Fruit fly (Drosophila melanogaster): ENCODE measurements around the gene Nedd8.

The Nedd8 gene

DNA sequence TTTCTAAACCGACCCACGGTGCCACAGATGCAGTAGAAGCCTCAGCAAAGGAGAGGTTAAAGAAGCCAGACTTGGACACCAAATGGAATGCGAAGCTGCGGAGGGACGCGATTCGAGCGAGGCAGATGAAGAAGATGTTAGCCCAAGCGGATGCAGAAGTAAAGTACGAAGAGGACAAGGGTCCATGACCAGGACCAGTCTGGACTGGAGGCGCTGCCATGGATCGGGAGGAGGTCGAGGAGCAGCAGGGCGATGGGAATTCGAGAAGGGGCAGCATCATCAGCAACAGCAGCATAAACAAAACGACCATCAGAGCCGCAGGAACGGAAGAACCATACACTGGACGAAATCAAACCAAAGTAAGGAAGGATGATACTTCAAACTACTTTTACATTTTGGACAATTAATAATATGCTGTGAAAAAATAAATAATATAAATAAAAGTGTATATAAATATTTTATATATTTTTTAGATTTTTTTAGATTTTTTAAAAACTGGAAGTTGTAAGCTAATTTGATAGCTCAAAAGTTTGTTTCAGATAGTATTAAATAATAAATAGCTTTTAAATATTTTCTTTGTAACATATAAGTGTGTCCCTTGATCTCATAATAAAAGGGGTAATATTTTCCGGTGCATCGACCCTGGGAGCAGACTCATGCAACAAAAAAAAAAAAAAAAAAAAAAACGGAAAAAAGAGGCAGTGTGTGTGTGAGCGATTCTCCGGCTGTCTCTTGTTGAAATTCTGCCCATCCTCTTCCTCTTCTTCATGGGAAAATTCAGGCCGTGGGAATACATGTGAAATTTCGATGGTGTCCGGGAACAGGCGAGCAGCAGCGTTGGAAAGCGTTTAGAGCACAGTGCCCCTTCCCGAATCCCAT, 4.8 kb downstream of the Nedd8 start (continued):
- TF ChIP-seq CG16815 (GFP tag; optimal IDR thresholded peaks at IDR 0.05) (peak; percentile 7), MTF-1 (GFP tag; optimal IDR thresholded peaks at IDR 0.05; ENCODE audit: borderline replicate concordance) (no peak), CG10959 (GFP tag; IDR thresholded peaks at IDR 0.05) (no peak), lola (GFP tag; optimal IDR thresholded peaks at IDR 0.05) (peak in 1 of 3 experiments; percentile 68), CG7556 (GFP tag; optimal IDR thresholded peaks at IDR 0.05) (peak; percentile 21), Mes4 (GFP tag; optimal IDR thresholded peaks at IDR 0.05) (no peak), CG43689 (GFP tag; IDR thresholded peaks at IDR 0.05) (no peak), Blimp-1 (GFP tag; optimal IDR thresholded peaks at IDR 0.05) (peak; percentile 50), CG13424 (tag; optimal IDR thresholded peaks at IDR 0.05) (peak; percentile 23), h (optimal IDR thresholded peaks at IDR 0.05) (peak; percentile 51), CG15601 (tag; optimal IDR thresholded peaks at IDR 0.05) (peak; percentile 38), phol (tag; optimal IDR thresholded peaks at IDR 0.05) (peak; percentile 57), ase (GFP tag; IDR thresholded peaks at IDR 0.05) (no peak), dmrt11E (tag; optimal IDR thresholded peaks at IDR 0.05) (peak; percentile 83), fd96Cb (tag; optimal IDR thresholded peaks at IDR 0.05) (peak; percentile 25), ci (GFP tag; IDR thresholded peaks at IDR 0.05) (no peak), grau (tag; optimal IDR thresholded peaks at IDR 0.05) (peak; percentile 45), Spps (tag; optimal IDR thresholded peaks at IDR 0.05) (peak; percentile 2), Sox100B (GFP tag; optimal IDR thresholded peaks at IDR 0.05) (peak; percentile 3), HHEX (GFP tag; optimal IDR thresholded peaks at IDR 0.05) (no peak), CG32772 (GFP tag; IDR thresholded peaks at IDR 0.05) (no peak), CG9727 (GFP tag; optimal IDR thresholded peaks at IDR 0.05) (peak; percentile 52), Dip3 (GFP tag; optimal IDR thresholded peaks at IDR 0.05) (no peak), zf30C (GFP tag; optimal IDR thresholded peaks at IDR 0.05) (peak; percentile 63), CG7839 (tag; optimal IDR thresholded peaks at IDR 0.05) (peak; percentile 46), Pdp1 (GFP tag; optimal IDR thresholded peaks at IDR 0.05) (no peak), CG31441 (GFP tag; IDR thresholded peaks at IDR 0.05) (peak; percentile 58), Doc3 (GFP tag; IDR thresholded peaks at IDR 0.05; ENCODE audit: partially characterized antibody) (no peak), Optix (GFP tag; IDR thresholded peaks at IDR 0.05) (no peak), CG31224 (GFP tag; IDR thresholded peaks at IDR 0.05) (peak; percentile 93), z (GFP tag; IDR thresholded peaks at IDR 0.05) (peak; percentile 78; the same call in 2 of the 3 replicates), CG17385 (GFP tag; optimal IDR thresholded peaks at IDR 0.05) (peak; percentile 77), gt (GFP tag; IDR thresholded peaks at IDR 0.05) (no peak), gem (tag; optimal IDR thresholded peaks at IDR 0.05) (peak; percentile 78), Oli (tag; optimal IDR thresholded peaks at IDR 0.05) (peak; percentile 29), lmd (GFP tag; IDR thresholded peaks at IDR 0.05) (no peak), CG10979 (tag; optimal IDR thresholded peaks at IDR 0.05) (peak; percentile 70), CG18262 (tag; optimal IDR thresholded peaks at IDR 0.05) (peak; percentile 80), CG6254 (GFP tag; optimal IDR thresholded peaks at IDR 0.05) (peak; percentile 14), CG7928 (GFP tag; optimal IDR thresholded peaks at IDR 0.05) (no peak), HLH4C (GFP tag; IDR thresholded peaks at IDR 0.05; ENCODE audit: partially characterized antibody) (no peak), Camta (GFP tag; optimal IDR thresholded peaks at IDR 0.05) (no peak), CG18764 (GFP tag; optimal IDR thresholded peaks at IDR 0.05) (no peak), cwo (GFP tag; optimal IDR thresholded peaks at IDR 0.05) (no peak), ab (GFP tag; optimal IDR thresholded peaks at IDR 0.05) (no peak), CG8924 (tag; optimal IDR thresholded peaks at IDR 0.05) (peak; percentile 49), Drgx (GFP tag; IDR thresholded peaks at IDR 0.05) (no peak; the same call in 1 of the 2 replicates), bsh (GFP tag; optimal IDR thresholded peaks at IDR 0.05) (peak; percentile 68 to 92)

Data from whole organism, embryonic.